Fruit fly (Drosophila melanogaster) whole organism, pupa: ENCODE data around the gene Oatp30B.

Experiments
- CG10348 ChIP-seq: fragments of 200-800 bp; sonication (Bioruptor generic); IDR thresholded peaks from 2 replicates; pipeline ENCODE4 v1.3.6; 2022; ENCODE audit warnings: missing biosample characterization, missing genetic modification characterization
- CG12605 ChIP-seq: fragments of 200-800 bp; sonication (Bioruptor generic); IDR thresholded peaks from 2 replicates; pipeline ENCODE4 v1.3.6; 2022; ENCODE audit warnings: missing biosample characterization, missing genetic modification characterization
- CG13204 ChIP-seq: fragments of 200-800 bp; sonication (Bioruptor generic); optimal IDR thresholded peaks from 2 replicates; lab custom pipeline; 2018; ENCODE audit warnings: missing biosample characterization, mild to moderate bottlenecking, missing genetic modification characterization, moderate library complexity
- CG14655 ChIP-seq: fragments of 200-800 bp; sonication (Bioruptor generic); optimal IDR thresholded peaks from 3 replicates; lab custom pipeline; 2017; ENCODE audit warnings: mild to moderate bottlenecking, missing biosample characterization, missing genetic modification reagents, missing genetic modification characterization
- CG15710 ChIP-seq: fragments of 200-800 bp; sonication (Bioruptor generic); optimal IDR thresholded peaks from 2 replicates; lab custom pipeline; 2018; ENCODE audit warnings: missing biosample characterization, mild to moderate bottlenecking, missing genetic modification characterization, moderate library complexity
- CG17806 ChIP-seq: fragments of 200-800 bp; sonication (Bioruptor generic); optimal IDR thresholded peaks from 2 replicates; lab custom pipeline; 2018; ENCODE audit warnings: missing biosample characterization, mild to moderate bottlenecking, missing genetic modification characterization, moderate library complexity
- CG32121 ChIP-seq: fragments of 200-800 bp; sonication (Bioruptor generic); IDR thresholded peaks from 2 replicates; pipeline ENCODE4 v1.3.6; 2022; ENCODE audit warnings: missing biosample characterization, missing genetic modification characterization
- CG34367 ChIP-seq: fragments of 200-800 bp; sonication (Bioruptor generic); optimal IDR thresholded peaks from 2 replicates; lab custom pipeline; 2018; ENCODE audit warnings: missing biosample characterization, mild to moderate bottlenecking, missing genetic modification characterization
- CG4496 ChIP-seq: fragments of 200-800 bp; sonication (Bioruptor generic); IDR thresholded peaks from 3 replicates; pipeline ENCODE4 v1.3.6; 2022; ENCODE audit warnings: missing biosample characterization, missing genetic modification characterization
- CG8159 ChIP-seq: fragments of 200-800 bp; sonication (Bioruptor generic); optimal IDR thresholded peaks from 3 replicates; lab custom pipeline; 2018; ENCODE audit warnings: missing biosample characterization, mild to moderate bottlenecking, missing genetic modification characterization, moderate library complexity
- CG8301 ChIP-seq: fragments of 200-800 bp; sonication (Bioruptor generic); optimal IDR thresholded peaks from 2 replicates; lab custom pipeline; 2018; ENCODE audit warnings: missing biosample characterization, mild to moderate bottlenecking, missing genetic modification characterization
- CG9948 ChIP-seq: fragments of 200-800 bp; sonication (Bioruptor generic); optimal IDR thresholded peaks from 2 replicates; lab custom pipeline; 2018; ENCODE audit warnings: missing biosample characterization, mild to moderate bottlenecking, missing genetic modification characterization, moderate library complexity
- D1 ChIP-seq: fragments of 200-800 bp; sonication (Bioruptor generic); optimal IDR thresholded peaks from 2 replicates; lab custom pipeline; 2018; ENCODE audit warnings: missing biosample characterization, mild to moderate bottlenecking, missing genetic modification characterization, moderate library complexity
- EcR ChIP-seq: fragments of 200-800 bp; sonication (Bioruptor generic); optimal IDR thresholded peaks from 3 replicates; lab custom pipeline; 2019; ENCODE audit warnings: missing biosample characterization, missing genetic modification characterization, mild to moderate bottlenecking, moderate library complexity, missing genetic modification reagents
- Ets98B ChIP-seq: fragments of 200-800 bp; sonication (Bioruptor generic); IDR thresholded peaks from 2 replicates; pipeline ENCODE4 v1.3.6; 2022; ENCODE audit warnings: missing biosample characterization, missing genetic modification characterization
- Pif1A ChIP-seq: fragments of 200-800 bp; sonication (Bioruptor generic); optimal IDR thresholded peaks from 3 replicates; lab custom pipeline; 2016; ENCODE audit warnings: missing biosample characterization, missing genetic modification characterization
- Pif1B ChIP-seq: fragments of 200-800 bp; sonication (Bioruptor generic); optimal IDR thresholded peaks from 3 replicates; lab custom pipeline; 2016; ENCODE audit warnings: missing biosample characterization, missing genetic modification characterization
- Snoo ChIP-seq: fragments of 200-800 bp; sonication (Bioruptor generic); optimal IDR thresholded peaks from 3 replicates; lab custom pipeline; 2017; ENCODE audit warnings: missing biosample characterization, mild to moderate bottlenecking, missing genetic modification characterization, inconsistent platforms
- fd96Ca ChIP-seq: fragments of 200-800 bp; sonication (Bioruptor generic); IDR thresholded peaks from 3 replicates; pipeline ENCODE4 v1.3.6; 2022; ENCODE audit warnings: missing biosample characterization, missing genetic modification characterization
- gl ChIP-seq: fragments of 200-800 bp; sonication (Bioruptor generic); optimal IDR thresholded peaks from 2 replicates; lab custom pipeline; 2018; ENCODE audit warnings: missing biosample characterization, mild to moderate bottlenecking, missing genetic modification characterization
- rn ChIP-seq: fragments of 200-800 bp; sonication (Bioruptor generic); IDR thresholded peaks from 2 replicates; pipeline ENCODE4 v1.3.6; 2022; ENCODE audit warnings: missing biosample characterization, missing genetic modification characterization

Oatp30B gene

DNA sequence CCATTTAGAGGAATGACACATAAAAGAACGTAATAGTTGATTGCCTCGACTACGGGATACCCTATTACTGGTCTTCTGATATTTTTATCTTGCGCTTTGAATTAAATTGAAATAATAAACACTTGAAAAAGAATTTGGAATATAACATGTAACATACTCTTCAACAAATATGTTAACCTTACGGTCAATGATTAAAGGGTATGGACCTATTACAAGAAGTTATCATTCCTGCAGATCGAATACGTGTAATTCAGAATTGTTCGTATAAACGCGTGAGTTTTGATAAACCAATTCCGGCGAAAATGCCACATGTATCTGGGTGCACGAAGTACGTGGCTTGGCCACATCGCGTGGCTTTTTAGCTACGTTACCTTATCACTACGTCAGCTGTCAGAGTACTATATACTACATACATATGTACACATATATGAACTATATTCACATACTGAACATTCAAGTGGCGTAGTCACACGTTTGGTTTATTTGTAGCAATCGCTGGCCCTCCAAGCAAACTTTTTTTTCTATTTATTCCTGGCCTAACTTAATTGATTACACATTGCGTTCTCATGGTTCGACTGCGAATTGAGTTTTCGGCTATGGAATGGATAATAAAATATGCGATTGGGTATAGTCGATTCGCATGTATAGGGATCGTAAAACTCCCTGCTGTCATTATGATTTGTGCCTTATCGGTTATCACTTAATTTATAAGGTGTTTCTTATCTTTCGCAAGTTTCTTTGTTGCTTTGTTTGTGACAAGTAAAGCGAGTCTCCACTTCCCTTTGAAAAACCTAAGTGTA lies 22.6 kb upstream of the Oatp30B start:
- TF ChIP-seq CG13204 (GFP tag; lab: Kevin White, UChicago) (no peak), CG4496 (GFP tag; lab: Robert Waterston, UW) (peak; percentile 55; the same call in 1 of the 3 replicates), D1 (tag; lab: Kevin White, UChicago) (no peak), Pif1B (GFP tag; lab: Kevin White, UChicago) (peak; percentile 14), CG14655 (GFP tag; lab: Kevin White, UChicago) (peak; percentile 56), Pif1A (GFP tag; lab: Kevin White, UChicago) (peak; percentile 11), CG9948 (tag; lab: Kevin White, UChicago) (peak; percentile 37), CG32121 (GFP tag; lab: Robert Waterston, UW) (no peak; the same call in 1 of the 2 replicates), gl (tag; lab: Kevin White, UChicago) (no peak), rn (no peak), Snoo (peak; percentile 51), EcR (GFP tag; lab: Kevin White, UChicago) (peak; percentile 8), CG10348 (no peak), CG12605 (GFP tag; lab: Robert Waterston, UW) (no peak), fd96Ca (GFP tag; lab: Robert Waterston, UW) (no peak), CG8301 (tag; lab: Kevin White, UChicago) (peak; percentile 53), CG8159 (peak; percentile 58), CG17806 (tag; lab: Kevin White, UChicago) (peak; percentile 39), CG15710 (peak; percentile 21), CG34367 (tag; lab: Kevin White, UChicago) (peak; percentile 35), Ets98B (GFP tag; lab: Robert Waterston, UW) (peak; percentile 43)
- TF ChIP-seq, all 21 proteins: peak for 13

dm6 chr2L:9498985-9499249 lies 22.1 kb upstream of the Oatp30B start:
- TF ChIP-seq Snoo (no peak), CG17806 (tag; lab: Kevin White, UChicago) (no peak), CG8159 (no peak), CG32121 (GFP tag; lab: Robert Waterston, UW) (no peak), CG15710 (no peak), CG34367 (tag; lab: Kevin White, UChicago) (no peak), CG10348 (no peak), CG4496 (GFP tag; lab: Robert Waterston, UW) (no peak), CG12605 (GFP tag; lab: Robert Waterston, UW) (no peak), CG9948 (tag; lab: Kevin White, UChicago) (no peak)

- TF ChIP-seq gl (tag; lab: Kevin White, UChicago) (no peak), CG15710 (no peak), CG13204 (GFP tag; lab: Kevin White, UChicago) (no peak), Pif1B (GFP tag; lab: Kevin White, UChicago) (no peak), CG9948 (tag; lab: Kevin White, UChicago) (no peak), CG14655 (GFP tag; lab: Kevin White, UChicago) (no peak), CG12605 (GFP tag; lab: Robert Waterston, UW) (no peak), CG8159 (no peak), Ets98B (GFP tag; lab: Robert Waterston, UW) (no peak), Snoo (no peak), Pif1A (GFP tag; lab: Kevin White, UChicago) (no peak), CG10348 (no peak)
Measured at dm6 chr2L:9500454-9500853, 20.6 kb upstream of the Oatp30B start.

DNA sequence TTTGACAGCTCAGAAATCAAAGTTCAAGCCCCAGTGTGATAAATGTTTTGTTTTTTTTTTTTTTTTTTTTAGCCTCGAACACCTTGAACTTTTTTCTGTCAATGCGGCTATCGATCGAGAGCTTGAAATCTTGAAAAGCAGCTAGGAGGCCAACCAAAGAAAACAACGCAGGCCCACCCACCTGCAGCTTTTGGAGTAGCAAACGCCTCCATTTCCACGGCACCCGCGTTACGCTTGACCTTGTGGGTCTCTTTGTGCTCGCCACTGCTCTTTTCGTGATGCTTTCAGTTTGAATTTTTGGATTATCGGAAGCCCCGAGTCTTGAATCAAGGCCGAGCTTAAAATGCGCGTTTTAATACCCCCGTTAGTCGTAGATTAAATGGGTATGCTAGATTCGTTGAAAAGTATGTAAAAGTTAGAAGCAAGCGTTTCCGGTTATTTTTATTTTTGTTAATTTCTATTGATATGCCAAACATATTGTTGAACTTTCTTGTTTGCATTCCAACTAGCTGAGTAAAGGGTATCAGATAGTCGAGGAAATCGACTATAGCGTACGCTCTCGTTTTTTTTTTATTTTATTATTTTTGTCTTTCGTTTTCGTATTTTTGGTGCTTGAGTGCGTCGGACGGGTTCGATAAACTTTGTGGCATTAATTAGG lies 18.1 kb upstream of the Oatp30B start:
- no peak for TF ChIP-seq CG15710
- TF ChIP-seq CG32121 (GFP tag; lab: Robert Waterston, UW): no peak
- no peak for TF ChIP-seq CG13204 (GFP tag; lab: Kevin White, UChicago)
- TF ChIP-seq CG34367 (tag; lab: Kevin White, UChicago): no peak
- TF ChIP-seq CG17806 (tag; lab: Kevin White, UChicago): no peak
- no peak for TF ChIP-seq CG4496 (GFP tag; lab: Robert Waterston, UW)
- no peak for TF ChIP-seq CG8301 (tag; lab: Kevin White, UChicago)
- no peak for TF ChIP-seq CG9948 (tag; lab: Kevin White, UChicago)
- TF ChIP-seq EcR (GFP tag; lab: Kevin White, UChicago): no peak
- TF ChIP-seq CG8159: no peak
- TF ChIP-seq Snoo: no peak
- TF ChIP-seq CG14655 (GFP tag; lab: Kevin White, UChicago): no peak
- no peak for TF ChIP-seq fd96Ca (GFP tag; lab: Robert Waterston, UW)
- no peak for TF ChIP-seq CG12605 (GFP tag; lab: Robert Waterston, UW)

dm6 chr2L:9505372-9506103 lies 15.5 kb upstream of the Oatp30B start:
- peak; percentile 8 for TF ChIP-seq Pif1A (GFP tag; lab: Kevin White, UChicago)
- no peak for TF ChIP-seq CG10348
- peak; percentile 12 for TF ChIP-seq CG8301 (tag; lab: Kevin White, UChicago)
- TF ChIP-seq CG14655 (GFP tag; lab: Kevin White, UChicago): peak; percentile 37
- peak; percentile 44; the same call in 1 of the 2 replicates for TF ChIP-seq CG32121 (GFP tag; lab: Robert Waterston, UW)
- TF ChIP-seq CG4496 (GFP tag; lab: Robert Waterston, UW): peak; percentile 34; the same call in 1 of the 3 replicates
- TF ChIP-seq CG15710: no peak
- TF ChIP-seq CG12605 (GFP tag; lab: Robert Waterston, UW): no peak
- TF ChIP-seq Ets98B (GFP tag; lab: Robert Waterston, UW): 0 out of 2 replicates have a peak, but pooled peaks have one; percentile 10
- TF ChIP-seq CG9948 (tag; lab: Kevin White, UChicago): no peak
- TF ChIP-seq rn: no peak
- TF ChIP-seq gl (tag; lab: Kevin White, UChicago): no peak
- TF ChIP-seq Pif1B (GFP tag; lab: Kevin White, UChicago): no peak
- peak; percentile 5 for TF ChIP-seq CG8159
- TF ChIP-seq fd96Ca (GFP tag; lab: Robert Waterston, UW): no peak
- no peak for TF ChIP-seq D1 (tag; lab: Kevin White, UChicago)
- no peak for TF ChIP-seq CG17806 (tag; lab: Kevin White, UChicago)
- peak; percentile 18 for TF ChIP-seq Snoo
- TF ChIP-seq, all 21 proteins: peak for 8
